Worm (Caenorhabditis elegans) whole organism, L4 larva: ENCODE results near the gene Y17G9B.5.
A peak's percentile ranks its signal among the peaks of the same experiment; 100 is the strongest.

Source experiments
- D1046.2 ChIP-seq: fragments of 200-800 bp; sonication (Bioruptor generic); IDR thresholded peaks from 2 replicates; pipeline ENCODE4 v1.3.6; 2022; ENCODE audit warnings: missing genetic modification characterization, missing compliant biosample characterization
- F10B5.3 ChIP-seq: sonication (generic microtip); optimal IDR thresholded peaks from 2 replicates; lab custom pipeline; 2016; ENCODE audit warnings: mild to moderate bottlenecking, missing genetic modification characterization, missing compliant biosample characterization
- F26F4.8 ChIP-seq: fragments of 200-800 bp; sonication (Bioruptor generic); conservative IDR thresholded peaks from 2 replicates; pipeline ENCODE4 v1.3.6; 2022; ENCODE audit warnings: missing genetic modification characterization, missing compliant biosample characterization
- F44E2.7 ChIP-seq: fragments of 200-800 bp; sonication (Bioruptor generic); IDR thresholded peaks from 2 replicates; pipeline ENCODE4 v2.1.2; 2022; ENCODE audit warnings: missing genetic modification characterization, missing compliant biosample characterization
- F49E8.2 ChIP-seq: sonication (generic microtip); optimal IDR thresholded peaks from 2 replicates; lab custom pipeline; 2016; ENCODE audit warnings: missing compliant biosample characterization, mild to moderate bottlenecking, missing genetic modification characterization, borderline replicate concordance
- ZK337.2 ChIP-seq: fragments of 200-800 bp; sonication (Bioruptor generic); IDR thresholded peaks from 2 replicates; pipeline ENCODE4 v1.3.6; 2022; ENCODE audit warnings: missing genetic modification reagents, missing genetic modification characterization, missing compliant biosample characterization
- ZK546.5 ChIP-seq, 2 experiments: sonication (generic microtip); optimal IDR thresholded peaks; 2 replicates each; lab custom pipeline; 2017; ENCODE audit warnings: missing biosample characterization in 2 of 2, missing genetic modification characterization in 2 of 2
- aha-1 ChIP-seq: fragments of 150-350 bp; peaks from one replicate; lab custom pipeline; 2014; ENCODE audit warnings: missing biosample characterization, missing genetic modification characterization
- aly-2 ChIP-seq: sonication (generic microtip); optimal IDR thresholded peaks from 2 replicates; lab custom pipeline; 2018; ENCODE audit warnings: missing biosample characterization, missing genetic modification characterization
- ama-1 ChIP-seq: fragments of 150-350 bp; optimal IDR thresholded peaks from 2 replicates; lab custom pipeline; 2014; ENCODE audit warnings: inconsistent platforms, mixed read lengths
- arid-1 ChIP-seq: fragments of 200-800 bp; sonication (Bioruptor generic); conservative IDR thresholded peaks from 2 replicates; pipeline ENCODE4 v1.3.6; 2022; ENCODE audit warnings: missing genetic modification reagents, missing genetic modification characterization, missing compliant biosample characterization
- attf-4 ChIP-seq: sonication (generic microtip); optimal IDR thresholded peaks from 3 replicates; lab custom pipeline; 2017; ENCODE audit warnings: missing biosample characterization, missing genetic modification characterization
- ceh-62 ChIP-seq: sonication (generic microtip); optimal IDR thresholded peaks from 2 replicates; lab custom pipeline; 2017; ENCODE audit warnings: missing biosample characterization, missing genetic modification characterization
- ces-1 ChIP-seq: fragments of 150-350 bp; sonication (generic microtip); optimal IDR thresholded peaks from 4 replicates; lab custom pipeline; 2014; ENCODE audit warnings: missing biosample characterization, missing genetic modification reagents, missing genetic modification characterization
- daf-12 ChIP-seq: fragments of 150-350 bp; optimal IDR thresholded peaks from 2 replicates; lab custom pipeline; 2014; ENCODE audit warnings: missing biosample characterization, missing genetic modification reagents, missing genetic modification characterization
- daf-16 ChIP-seq, 3 experiments: sonication (generic microtip); optimal IDR thresholded peaks; 2 replicates each; lab custom pipeline; 2016 to 2017; ENCODE audit warnings: missing genetic modification characterization in 3 of 3, missing genetic modification reagents in 3 of 3, mild to moderate bottlenecking in 2 of 3, missing compliant biosample characterization in 2 of 3, missing biosample characterization in 1 of 3, moderate library complexity in 1 of 3
- daf-8 ChIP-seq: fragments of 200-800 bp; sonication (Bioruptor generic); IDR thresholded peaks from 2 replicates; pipeline ENCODE4 v1.3.6; 2022; ENCODE audit warnings: missing genetic modification characterization, missing compliant biosample characterization
- dmd-9 ChIP-seq: fragments of 200-800 bp; sonication (Bioruptor generic); IDR thresholded peaks from 2 replicates; pipeline ENCODE4 v1.3.6; 2022; ENCODE audit warnings: missing genetic modification reagents, missing genetic modification characterization, missing compliant biosample characterization
- dpl-1 ChIP-seq: fragments of 150-350 bp; optimal IDR thresholded peaks from 2 replicates; lab custom pipeline; 2014; ENCODE audit warnings: missing biosample characterization, missing genetic modification reagents, missing genetic modification characterization
- duxl-1 ChIP-seq: sonication (generic microtip); optimal IDR thresholded peaks from 2 replicates; lab custom pipeline; 2016; ENCODE audit warnings: mild to moderate bottlenecking, missing genetic modification characterization, moderate library complexity, missing compliant biosample characterization; ENCODE audit not compliant: poor library complexity
- fos-1 ChIP-seq: fragments of 150-350 bp; optimal IDR thresholded peaks from 2 replicates; lab custom pipeline; 2014; ENCODE audit warnings: missing biosample characterization, missing genetic modification characterization
- hmg-1.1 ChIP-seq: fragments of 200-800 bp; sonication (Bioruptor generic); IDR thresholded peaks from 2 replicates; pipeline ENCODE4 v1.3.6; 2022; ENCODE audit warnings: missing genetic modification reagents, missing genetic modification characterization, missing compliant biosample characterization
- lin-13 ChIP-seq: fragments of 150-350 bp; optimal IDR thresholded peaks from 2 replicates; lab custom pipeline; 2014; ENCODE audit warnings: missing biosample characterization, missing genetic modification reagents, missing genetic modification characterization
- lin-29 ChIP-seq: fragments of 200-800 bp; sonication (Bioruptor generic); IDR thresholded peaks from 2 replicates; pipeline ENCODE4 v1.3.6; 2022; ENCODE audit warnings: missing genetic modification reagents, missing genetic modification characterization, missing compliant biosample characterization
- lin-38 ChIP-seq: fragments of 200-800 bp; sonication (Bioruptor generic); IDR thresholded peaks from 2 replicates; pipeline ENCODE4 v1.3.6; 2022; ENCODE audit warnings: missing genetic modification reagents, missing genetic modification characterization, missing compliant biosample characterization
- lin-39 ChIP-seq: fragments of 150-350 bp; optimal IDR thresholded peaks from 2 replicates; lab custom pipeline; 2014; ENCODE audit warnings: missing biosample characterization, missing genetic modification reagents, missing genetic modification characterization
- lir-3 ChIP-seq: sonication (generic microtip); optimal IDR thresholded peaks from 2 replicates; lab custom pipeline; 2016; ENCODE audit warnings: mild to moderate bottlenecking, missing genetic modification characterization, missing compliant biosample characterization
- lsy-2 ChIP-seq, 2 experiments: fragments of 150-350 bp in 1 of 2; sonication (generic microtip) in 1 of 2; optimal IDR thresholded peaks; 2 replicates each; lab custom pipeline; 2014 to 2017; ENCODE audit warnings: missing biosample characterization in 2 of 2, missing genetic modification characterization in 2 of 2
- madf-5 ChIP-seq, 2 experiments: fragments of 200-800 bp; sonication (Bioruptor generic); IDR thresholded peaks; 2 replicates each; pipeline ENCODE4 v1.3.6; 2022; ENCODE audit warnings: missing compliant biosample characterization in 2 of 2, missing genetic modification characterization in 2 of 2
- madf-9 ChIP-seq: fragments of 200-800 bp; sonication (Bioruptor generic); conservative IDR thresholded peaks from 2 replicates; pipeline ENCODE4 v1.3.6; 2022; ENCODE audit warnings: missing genetic modification reagents, missing genetic modification characterization, missing compliant biosample characterization
- mep-1 ChIP-seq: fragments of 150-350 bp; sonication (generic microtip); optimal IDR thresholded peaks from 3 replicates; lab custom pipeline; 2014; ENCODE audit warnings: missing biosample characterization, missing genetic modification characterization
- mes-2 ChIP-seq: sonication (generic microtip); optimal IDR thresholded peaks from 2 replicates; lab custom pipeline; 2016; ENCODE audit warnings: missing genotype, mild to moderate bottlenecking, missing genetic modification characterization, missing compliant biosample characterization; ENCODE audit not compliant: poor library complexity, severe bottlenecking
- nhr-102 ChIP-seq: sonication (generic microtip); optimal IDR thresholded peaks from 2 replicates; lab custom pipeline; 2016; ENCODE audit warnings: mild to moderate bottlenecking, missing genetic modification characterization, moderate library complexity, missing compliant biosample characterization
- nhr-11 ChIP-seq: fragments of 150-350 bp; optimal IDR thresholded peaks from 2 replicates; lab custom pipeline; 2014; ENCODE audit warnings: missing biosample characterization, missing genetic modification characterization
- nhr-111 ChIP-seq: fragments of 200-800 bp; sonication (Bioruptor generic); optimal IDR thresholded peaks from 2 replicates; lab custom pipeline; 2018; ENCODE audit warnings: mild to moderate bottlenecking, missing genetic modification characterization, missing compliant biosample characterization
- nhr-25 ChIP-seq: sonication (generic microtip); optimal IDR thresholded peaks from 2 replicates; lab custom pipeline; 2017; ENCODE audit warnings: missing genetic modification characterization, mild to moderate bottlenecking, missing compliant biosample characterization, antibody characterized with exemption, moderate library complexity, borderline replicate concordance; ENCODE audit not compliant: insufficient read depth
- nhr-48 ChIP-seq: sonication (generic microtip); optimal IDR thresholded peaks from 2 replicates; lab custom pipeline; 2016; ENCODE audit warnings: mild to moderate bottlenecking, missing genetic modification characterization, missing compliant biosample characterization
- pqm-1 ChIP-seq: sonication (generic microtip); optimal IDR thresholded peaks from 2 replicates; lab custom pipeline; 2017; ENCODE audit warnings: missing biosample characterization, missing genetic modification characterization
- rbr-2 ChIP-seq: sonication (generic microtip); optimal IDR thresholded peaks from 2 replicates; lab custom pipeline; 2016; ENCODE audit warnings: missing genotype, missing genetic modification characterization, missing compliant biosample characterization
- sdz-12 ChIP-seq: fragments of 200-800 bp; sonication (Bioruptor generic); optimal IDR thresholded peaks from 2 replicates; lab custom pipeline; 2018; ENCODE audit warnings: mild to moderate bottlenecking, missing genetic modification characterization, missing compliant biosample characterization
- snpc-1.2 ChIP-seq: fragments of 200-800 bp; sonication (Bioruptor generic); IDR thresholded peaks from 2 replicates; pipeline ENCODE4 v1.3.6; 2022; ENCODE audit warnings: missing genetic modification reagents, missing genetic modification characterization, missing compliant biosample characterization
- tag-97 ChIP-seq: fragments of 200-800 bp; sonication (Bioruptor generic); IDR thresholded peaks from 2 replicates; pipeline ENCODE4 v1.3.6; 2022; ENCODE audit warnings: missing genetic modification characterization, missing compliant biosample characterization
- tra-1 ChIP-seq: fragments of 200-800 bp; sonication (Bioruptor generic); IDR thresholded peaks from 2 replicates; pipeline ENCODE4 v1.3.6; 2022; ENCODE audit warnings: missing genetic modification reagents, missing genetic modification characterization, missing compliant biosample characterization
- unc-39 ChIP-seq: sonication (generic microtip); optimal IDR thresholded peaks from 2 replicates; lab custom pipeline; 2017; ENCODE audit warnings: missing biosample characterization, missing genetic modification characterization
- unc-62 ChIP-seq, 3 experiments: fragments of 150-350 bp in 1 of 3; sonication (generic microtip); optimal IDR thresholded peaks in 2 of 3; peaks in 1 of 3; 1 replicate in 1 of 3; 2 replicates in 2 of 3; lab custom pipeline; 2014 to 2017; ENCODE audit warnings: missing biosample characterization in 3 of 3, missing genetic modification characterization in 3 of 3, missing genetic modification reagents in 3 of 3, missing genotype in 1 of 3
- vab-7 ChIP-seq: fragments of 200-800 bp; sonication (Bioruptor generic); IDR thresholded peaks from 2 replicates; pipeline ENCODE4 v1.3.6; 2022; ENCODE audit warnings: missing genetic modification reagents, missing genetic modification characterization, missing compliant biosample characterization
- zip-11 ChIP-seq: fragments of 200-800 bp; sonication (Bioruptor generic); IDR thresholded peaks from 2 replicates; pipeline ENCODE4 v1.3.6; 2022; ENCODE audit warnings: missing genetic modification characterization, missing compliant biosample characterization
- ztf-11 ChIP-seq: fragments of 150-350 bp; optimal IDR thresholded peaks from 2 replicates; lab custom pipeline; 2014; ENCODE audit warnings: missing biosample characterization, missing genetic modification characterization
- ztf-7 ChIP-seq: fragments of 150-350 bp; optimal IDR thresholded peaks from 2 replicates; lab custom pipeline; 2014; ENCODE audit warnings: missing biosample characterization, missing genetic modification characterization

Gene Y17G9B.5

ce11 chrIV:4748408-4749105 lies 1.5 kb upstream of the Y17G9B.5 start, which contains the start of gene cyc-2.1 (continued):
- peak; percentile 37; the same call in 1 of the 2 replicates for TF ChIP-seq vab-7
- peak; percentile 52 for TF ChIP-seq nhr-11 (tag; lab: Kevin White, UChicago)
- no peak for TF ChIP-seq ztf-7
- 0 out of 2 replicates have a peak, but pooled peaks have one; percentile 9 for TF ChIP-seq F44E2.7 (GFP tag; lab: Robert Waterston, UW)
- TF ChIP-seq F49E8.2 (tag; lab: Kevin White, UChicago): peak; percentile 85
- peak; percentile 79 to 90 for TF ChIP-seq lsy-2 (tag; optimal IDR thresholded peaks at IDR 0.05; lab: Kevin White, UChicago)
- no peak for TF ChIP-seq ceh-62 (tag; lab: Kevin White, UChicago)
- TF ChIP-seq duxl-1: no peak
- TF ChIP-seq nhr-102: peak; percentile 47
- no peak for TF ChIP-seq lir-3
- no peak for TF ChIP-seq lin-39 (tag; lab: Kevin White, UChicago)
- no peak for TF ChIP-seq tag-97 (GFP tag; lab: Robert Waterston, UW)
- TF ChIP-seq ama-1: peak; percentile 78
- peak; percentile 10; the same call in 1 of the 2 replicates for TF ChIP-seq tra-1 (GFP tag; lab: Robert Waterston, UW)
- no peak for TF ChIP-seq ZK337.2 (GFP tag; lab: Robert Waterston, UW)
- no peak for TF ChIP-seq ztf-11 (tag; lab: Kevin White, UChicago)
- no peak for TF ChIP-seq unc-39 (tag; lab: Kevin White, UChicago)
- no peak for TF ChIP-seq F10B5.3 (tag; lab: Kevin White, UChicago)
- TF ChIP-seq fos-1 (tag; lab: Kevin White, UChicago): no peak
- no peak for TF ChIP-seq daf-12 (tag; lab: Kevin White, UChicago)
- TF ChIP-seq mep-1 (tag; lab: Kevin White, UChicago): peak; percentile 80
- no peak for TF ChIP-seq lin-29 (GFP tag; lab: Robert Waterston, UW)
- TF ChIP-seq ZK546.5 (tag; optimal IDR thresholded peaks at IDR 0.05; lab: Kevin White, UChicago): no peak
- peak; percentile 17 for TF ChIP-seq dpl-1 (GFP tag; lab: Kevin White, UChicago)
- no peak for TF ChIP-seq F26F4.8 (GFP tag; lab: Robert Waterston, UW)
- no peak for TF ChIP-seq attf-4 (tag; lab: Kevin White, UChicago)
- peak; percentile 92 for TF ChIP-seq aha-1 (tag; lab: Kevin White, UChicago)
- peak; percentile 57 for TF ChIP-seq nhr-48 (tag; lab: Kevin White, UChicago)
- peak; percentile 51; the same call in 1 of the 2 replicates for TF ChIP-seq hmg-1.1
- no peak for TF ChIP-seq D1046.2 (GFP tag; lab: Robert Waterston, UW)
- TF ChIP-seq zip-11: no peak
- peak; percentile 76 for TF ChIP-seq mes-2 (tag; lab: Kevin White, UChicago)
- TF ChIP-seq madf-9: peak; percentile 54; the same call in 1 of the 2 replicates
- no peak for TF ChIP-seq daf-8 (GFP tag; lab: Robert Waterston, UW)
- no peak for TF ChIP-seq nhr-111 (GFP tag; lab: Kevin White, UChicago)
- peak in 1 of 2 experiments; percentile 8 for TF ChIP-seq unc-62 (GFP tag; optimal IDR thresholded peaks at IDR 0.05 in 1 of 2; lab: Kevin White, UChicago)
- TF ChIP-seq unc-62 (tag; optimal IDR thresholded peaks at IDR 0.05; lab: Kevin White, UChicago): no peak
- no peak for TF ChIP-seq aly-2 (tag; lab: Kevin White, UChicago)
- no peak for TF ChIP-seq ces-1
- peak; percentile 82 for TF ChIP-seq snpc-1.2 (GFP tag; lab: Robert Waterston, UW)
- TF ChIP-seq lin-13 (GFP tag; lab: Kevin White, UChicago): peak; percentile 36
- no peak for TF ChIP-seq nhr-25 (tag; lab: Kevin White, UChicago)
- no peak for TF ChIP-seq dmd-9 (GFP tag; lab: Robert Waterston, UW)
- TF ChIP-seq arid-1 (GFP tag; lab: Robert Waterston, UW): peak; percentile 71
- TF ChIP-seq pqm-1 (tag; lab: Kevin White, UChicago): peak; percentile 5
- no peak for TF ChIP-seq daf-16 (GFP tag; optimal IDR thresholded peaks at IDR 0.05; lab: Kevin White, UChicago)
- TF ChIP-seq daf-16 (tag; optimal IDR thresholded peaks at IDR 0.05; lab: Kevin White, UChicago): peak; percentile 44
- TF ChIP-seq sdz-12 (GFP tag; lab: Kevin White, UChicago): no peak
- TF ChIP-seq lin-38 (GFP tag; lab: Robert Waterston, UW): peak; percentile 79
- TF ChIP-seq madf-5 (GFP tag; IDR thresholded peaks at IDR 0.05; lab: Robert Waterston, UW): peak in 1 of 2 experiments; percentile 49; a peak in 1 of 4 replicates
- TF ChIP-seq rbr-2 (tag; lab: Kevin White, UChicago): peak; percentile 68
